Fruit fly (Drosophila melanogaster) whole organism, embryonic: Measurements from ENCODE around the gene CG33269.
"Not testable (repeated sequence)": the region's sequence is repeated elsewhere in the genome, so short reads cannot be mapped to it uniquely, and the experiment has no call there.

Source experiments
- CG12299 ChIP-seq: fragments of 200-800 bp; sonication (Bioruptor generic); optimal IDR thresholded peaks from 2 replicates; lab custom pipeline; 2018; ENCODE audit warnings: missing biosample characterization, mild to moderate bottlenecking, missing genetic modification characterization
- CG13775 ChIP-seq: fragments of 200-800 bp; sonication (Bioruptor generic); optimal IDR thresholded peaks from 3 replicates; lab custom pipeline; 2017; ENCODE audit warnings: missing biosample characterization, mild to moderate bottlenecking, missing genetic modification characterization
- CG15073 ChIP-seq: fragments of 200-800 bp; sonication (Bioruptor generic); optimal IDR thresholded peaks from 2 replicates; lab custom pipeline; 2016; ENCODE audit warnings: missing biosample characterization, missing genetic modification characterization
- CG1832 ChIP-seq: fragments of 200-800 bp; sonication (Bioruptor generic); optimal IDR thresholded peaks from 2 replicates; lab custom pipeline; 2017; ENCODE audit warnings: missing biosample characterization, mild to moderate bottlenecking, missing genetic modification characterization, inconsistent platforms
- CG3281 ChIP-seq: fragments of 200-800 bp; sonication (Bioruptor generic); optimal IDR thresholded peaks from 3 replicates; lab custom pipeline; 2017; ENCODE audit warnings: missing biosample characterization, mild to moderate bottlenecking, missing genetic modification characterization
- CG4730 ChIP-seq: fragments of 200-800 bp; sonication (Bioruptor generic); IDR thresholded peaks from 2 replicates; pipeline ENCODE4 v1.3.6; 2022; ENCODE audit warnings: missing biosample characterization, missing genetic modification characterization
- CG6272 ChIP-seq: fragments of 200-800 bp; sonication (Bioruptor generic); IDR thresholded peaks from 2 replicates; pipeline ENCODE4 v1.3.6; 2022; ENCODE audit warnings: missing biosample characterization, missing genetic modification characterization
- CG7271 ChIP-seq: fragments of 200-800 bp; sonication (Bioruptor generic); optimal IDR thresholded peaks from 2 replicates; lab custom pipeline; 2018; ENCODE audit warnings: missing biosample characterization, mild to moderate bottlenecking, missing genetic modification characterization, moderate library complexity
- CG7745 ChIP-seq: fragments of 200-800 bp; sonication (Bioruptor generic); optimal IDR thresholded peaks from 2 replicates; lab custom pipeline; 2018; ENCODE audit warnings: missing biosample characterization, mild to moderate bottlenecking, missing genetic modification characterization, moderate library complexity
- CG8089 ChIP-seq: fragments of 200-800 bp; sonication (Bioruptor generic); optimal IDR thresholded peaks from 3 replicates; lab custom pipeline; 2016; ENCODE audit warnings: missing biosample characterization, missing genetic modification characterization
- CG8478 ChIP-seq: fragments of >200 bp; optimal IDR thresholded peaks from 2 replicates; lab custom pipeline; 2018
- CHES-1-like ChIP-seq: fragments of 200-800 bp; sonication (Bioruptor generic); optimal IDR thresholded peaks from 2 replicates; lab custom pipeline; 2016; ENCODE audit warnings: missing biosample characterization, missing genetic modification characterization
- CkIIα-i1 ChIP-seq: fragments of 200-800 bp; sonication (Bioruptor generic); IDR thresholded peaks from 2 replicates; pipeline ENCODE4 v1.3.6; 2022; ENCODE audit warnings: missing biosample characterization, missing genetic modification characterization
- CoRest ChIP-seq: fragments of 200-800 bp; sonication (Bioruptor generic); optimal IDR thresholded peaks from 3 replicates; lab custom pipeline; 2018; ENCODE audit warnings: missing biosample characterization, mild to moderate bottlenecking, missing genetic modification characterization, moderate library complexity
- D ChIP-seq, 2 experiments: fragments of 200-800 bp in 1 of 2; fragments of >200 bp in 1 of 2; sonication (Bioruptor generic) in 1 of 2; optimal IDR thresholded peaks; 2 replicates in 1 of 2; 3 replicates in 1 of 2; lab custom pipeline; 2017; ENCODE audit warnings: mild to moderate bottlenecking in 1 of 2, missing biosample characterization in 1 of 2, missing genetic modification characterization in 1 of 2, missing genetic modification reagents in 1 of 2
- Dad ChIP-seq: fragments of 200-800 bp; sonication (Bioruptor generic); optimal IDR thresholded peaks from 3 replicates; lab custom pipeline; 2016; ENCODE audit warnings: missing biosample characterization, missing genetic modification characterization
- Doc2 ChIP-seq: fragments of 200-800 bp; sonication (Bioruptor generic); IDR thresholded peaks from 2 replicates; pipeline ENCODE4 v1.3.6; 2022; ENCODE audit warnings: missing biosample characterization, missing genetic modification characterization
- Elba2 ChIP-seq: fragments of 200-800 bp; sonication (Bioruptor generic); optimal IDR thresholded peaks from 3 replicates; lab custom pipeline; 2016; ENCODE audit warnings: missing biosample characterization, missing genetic modification characterization
- HLH54F ChIP-seq: fragments of 200-800 bp; sonication (Bioruptor generic); optimal IDR thresholded peaks from 3 replicates; lab custom pipeline; 2016; ENCODE audit warnings: missing biosample characterization, missing genetic modification characterization
- PHDP ChIP-seq: fragments of 200-800 bp; sonication (Bioruptor generic); optimal IDR thresholded peaks from 3 replicates; lab custom pipeline; 2018; ENCODE audit warnings: missing biosample characterization, mild to moderate bottlenecking, missing genetic modification characterization, moderate library complexity
- Poxn ChIP-seq: fragments of 200-800 bp; sonication (Bioruptor generic); IDR thresholded peaks from 2 replicates; pipeline ENCODE4 v1.3.6; 2022; ENCODE audit warnings: missing biosample characterization, missing genetic modification characterization
- Sox102F ChIP-seq: fragments of 200-800 bp; sonication (Bioruptor generic); optimal IDR thresholded peaks from 2 replicates; lab custom pipeline; 2018; ENCODE audit warnings: missing biosample characterization, mild to moderate bottlenecking, missing genetic modification characterization, moderate library complexity
- Sry-β ChIP-seq: fragments of 200-800 bp; sonication (Bioruptor generic); optimal IDR thresholded peaks from 2 replicates; lab custom pipeline; 2018; ENCODE audit warnings: missing biosample characterization, mild to moderate bottlenecking, missing genetic modification characterization, moderate library complexity
- Stat92E ChIP-seq, 3 experiments: fragments of >200 bp in 2 of 3; fragments of 200-800 bp in 1 of 3; sonication (Bioruptor generic) in 1 of 3; optimal IDR thresholded peaks; 2 replicates each; lab custom pipeline; 2017 to 2019; ENCODE audit warnings: missing biosample characterization in 3 of 3, missing genetic modification characterization in 3 of 3, mild to moderate bottlenecking in 1 of 3, moderate library complexity in 1 of 3
- Trl ChIP-seq, 3 experiments: fragments of >200 bp in 2 of 3; fragments of 200-800 bp in 1 of 3; sonication (Bioruptor generic) in 1 of 3; optimal IDR thresholded peaks; 2 replicates in 1 of 3; 3 replicates in 2 of 3; lab custom pipeline; 2016 to 2017; ENCODE audit warnings: missing biosample characterization in 1 of 3, missing genetic modification characterization in 1 of 3
- amos ChIP-seq: fragments of 200-800 bp; sonication (Bioruptor generic); IDR thresholded peaks from 2 replicates; pipeline ENCODE4 v1.3.6; 2022; ENCODE audit warnings: missing biosample characterization, missing genetic modification characterization; ENCODE audit not compliant: partially characterized antibody
- aop ChIP-seq: fragments of 200-800 bp; sonication (Bioruptor generic); IDR thresholded peaks from 2 replicates; pipeline ENCODE4 v1.3.6; 2022; ENCODE audit warnings: missing biosample characterization, missing genetic modification characterization
- ap ChIP-seq: fragments of 200-800 bp; sonication (Bioruptor generic); IDR thresholded peaks from 2 replicates; pipeline ENCODE4 v1.3.6; 2022; ENCODE audit warnings: missing biosample characterization, missing genetic modification characterization
- ara ChIP-seq: fragments of 200-800 bp; sonication (Bioruptor generic); IDR thresholded peaks from 2 replicates; pipeline ENCODE4 v1.3.6; 2022; ENCODE audit warnings: missing biosample characterization, missing genetic modification characterization
- bigmax ChIP-seq: fragments of 200-800 bp; sonication (Bioruptor generic); optimal IDR thresholded peaks from 2 replicates; lab custom pipeline; 2018; ENCODE audit warnings: missing biosample characterization, mild to moderate bottlenecking, missing genetic modification characterization
- chif ChIP-seq, 2 experiments: fragments of 200-800 bp; sonication (Bioruptor generic); optimal IDR thresholded peaks; 3 replicates each; lab custom pipeline; 2016; ENCODE audit warnings: missing biosample characterization in 2 of 2, missing genetic modification characterization in 2 of 2
- dan ChIP-seq: fragments of 200-800 bp; sonication (Bioruptor generic); IDR thresholded peaks from 2 replicates; pipeline ENCODE4 v1.3.6; 2022; ENCODE audit warnings: missing biosample characterization, missing genetic modification characterization
- hb ChIP-seq: fragments of 200-800 bp; sonication (Bioruptor generic); IDR thresholded peaks from 3 replicates; pipeline ENCODE4 v1.3.6; 2022; ENCODE audit warnings: missing biosample characterization, missing genetic modification characterization; ENCODE audit not compliant: partially characterized antibody
- insv ChIP-seq, 2 experiments: fragments of 200-800 bp; sonication (Bioruptor generic); optimal IDR thresholded peaks; 3 replicates each; lab custom pipeline; 2016 to 2018; ENCODE audit warnings: missing biosample characterization in 2 of 2, missing genetic modification characterization in 2 of 2
- lola ChIP-seq, 3 experiments: fragments of >200 bp in 2 of 3; fragments of 200-800 bp in 1 of 3; sonication (Bioruptor generic) in 1 of 3; optimal IDR thresholded peaks; 2 replicates each; lab custom pipeline; 2017 to 2019; ENCODE audit warnings: missing biosample characterization in 3 of 3, missing genetic modification characterization in 3 of 3, mild to moderate bottlenecking in 1 of 3, moderate library complexity in 1 of 3
- mld ChIP-seq: fragments of 200-800 bp; sonication (Bioruptor generic); IDR thresholded peaks from 3 replicates; pipeline ENCODE4 v1.3.6; 2022; ENCODE audit warnings: missing biosample characterization, missing genetic modification characterization; ENCODE audit not compliant: partially characterized antibody
- nau ChIP-seq: fragments of 200-800 bp; sonication (Bioruptor generic); optimal IDR thresholded peaks from 3 replicates; lab custom pipeline; 2017; ENCODE audit warnings: missing biosample characterization, mild to moderate bottlenecking, missing genetic modification characterization, missing genetic modification reagents
- nerfin-1 ChIP-seq: fragments of 200-800 bp; sonication (Bioruptor generic); optimal IDR thresholded peaks from 3 replicates; lab custom pipeline; 2019; ENCODE audit warnings: missing biosample characterization, mild to moderate bottlenecking, missing genetic modification characterization, moderate library complexity
- nerfin-2 ChIP-seq: fragments of 200-800 bp; sonication (Bioruptor generic); IDR thresholded peaks from 2 replicates; pipeline ENCODE4 v1.3.6; 2022; ENCODE audit warnings: missing biosample characterization, missing genetic modification characterization; ENCODE audit not compliant: partially characterized antibody
- otp ChIP-seq: fragments of 200-800 bp; sonication (Bioruptor generic); IDR thresholded peaks from 3 replicates; pipeline ENCODE4, ENCODE4 v1.3.6; 2022; ENCODE audit warnings: missing biosample characterization, missing genetic modification characterization
- sens ChIP-seq: fragments of 200-800 bp; sonication (Bioruptor generic); peaks from one replicate; lab custom pipeline; 2016; ENCODE audit warnings: missing biosample characterization, missing genetic modification characterization
- sug ChIP-seq: fragments of 200-800 bp; optimal IDR thresholded peaks from 2 replicates; lab custom pipeline; 2019; ENCODE audit warnings: missing biosample characterization, mild to moderate bottlenecking, missing genetic modification characterization, moderate library complexity
- trem ChIP-seq: fragments of 200-800 bp; optimal IDR thresholded peaks from 3 replicates; lab custom pipeline; 2019; ENCODE audit warnings: missing biosample characterization, mild to moderate bottlenecking, missing genetic modification characterization, moderate library complexity

The CG33269 gene

dm6 chr3L:11576944-11577343 lies 5.1 kb downstream of the CG33269 start, which contains the start of gene CG33489:
CG33489 (minus strand) TSS chr3L:11577044.
- not testable (repeated sequence) for TF ChIP-seq dan; ap (GFP tag; lab: Robert Waterston, UW); HLH54F (GFP tag; lab: Kevin White, UChicago)
- TF ChIP-seq, all 482 proteins: peak for 0; not testable (repeated sequence) for 482

- no peak for TF ChIP-seq Stat92E (GFP tag; optimal IDR thresholded peaks at IDR 0.05; lab: Kevin White, UChicago)
- TF ChIP-seq Trl (optimal IDR thresholded peaks at IDR 0.05; lab: Kevin White, UChicago): no peak
- no peak for TF ChIP-seq Trl (GFP tag; optimal IDR thresholded peaks at IDR 0.05; lab: Kevin White, UChicago)
- no peak for TF ChIP-seq sug (tag; lab: Kevin White, UChicago)
- TF ChIP-seq CG4730 (GFP tag; lab: Robert Waterston, UW): no peak
- TF ChIP-seq D (optimal IDR thresholded peaks at IDR 0.05; lab: Kevin White, UChicago): no peak
- no peak for TF ChIP-seq D (GFP tag; optimal IDR thresholded peaks at IDR 0.05; lab: Kevin White, UChicago)
- TF ChIP-seq mld (GFP tag; lab: Robert Waterston, UW): no peak
- TF ChIP-seq nau (GFP tag; lab: Kevin White, UChicago): no peak
- no peak for TF ChIP-seq PHDP (tag; lab: Kevin White, UChicago)
- no peak for TF ChIP-seq chif (GFP tag; optimal IDR thresholded peaks at IDR 0.05; lab: Kevin White, UChicago)
- TF ChIP-seq CG12299: no peak
- TF ChIP-seq trem: no peak
- TF ChIP-seq CHES-1-like (GFP tag; lab: Kevin White, UChicago): no peak
- TF ChIP-seq Elba2: no peak
- TF ChIP-seq CG8089 (GFP tag; lab: Kevin White, UChicago): no peak
- TF ChIP-seq Dad: no peak
- TF ChIP-seq CG6272 (GFP tag; lab: Robert Waterston, UW): no peak
- no peak for TF ChIP-seq lola (GFP tag; optimal IDR thresholded peaks at IDR 0.05; lab: Kevin White, UChicago)
These were observed 7.4 kb downstream of the CG33269 start, which contains the start of gene CG33490 for dm6 chr3L:11574563-11574962. CG33490 (minus strand) TSS chr3L:11574663.

- TF ChIP-seq sens (peak; percentile 30), CG15073 (GFP tag; lab: Kevin White, UChicago) (no peak), nerfin-1 (tag; lab: Kevin White, UChicago) (no peak), CG3281 (no peak), CG7745 (tag; lab: Kevin White, UChicago) (no peak), CG8478 (lab: Kevin White, UChicago) (no peak), CG13775 (GFP tag; lab: Kevin White, UChicago) (no peak), bigmax (no peak)
- TF ChIP-seq, all 482 proteins: peak for 1
These were observed 17.9 kb downstream of the CG33269 start, which contains the start of the genes CG46412 and CG33267 for dm6 chr3L:11563972-11564533. CG46412 (minus strand) TSS chr3L:11564072. CG33267 (plus strand) TSS chr3L:11564483.

- TF ChIP-seq insv (GFP tag; optimal IDR thresholded peaks at IDR 0.05; lab: Kevin White, UChicago): peak in 1 of 2 experiments; percentile 64
- TF ChIP-seq otp (GFP tag; lab: Robert Waterston, UW): peak; percentile 79; the same call in 2 of the 3 replicates
- peak; percentile 96 for TF ChIP-seq Sox102F (GFP tag; lab: Kevin White, UChicago)
- no peak for TF ChIP-seq CG1832
- no peak for TF ChIP-seq CkIIα-i1 (GFP tag; lab: Robert Waterston, UW)
- TF ChIP-seq Poxn (GFP tag; lab: Robert Waterston, UW): peak; percentile 79
- TF ChIP-seq amos (GFP tag; lab: Robert Waterston, UW): peak; percentile 80; the same call in 1 of the 2 replicates
- TF ChIP-seq nerfin-2: peak; percentile 90
- TF ChIP-seq aop (GFP tag; lab: Robert Waterston, UW): no peak
- TF ChIP-seq hb: peak; percentile 60; the same call in 2 of the 3 replicates
- TF ChIP-seq ara (GFP tag; lab: Robert Waterston, UW): peak; percentile 91
- no peak for TF ChIP-seq Doc2 (GFP tag; lab: Robert Waterston, UW)
- peak; percentile 68 for TF ChIP-seq CG7271 (tag; lab: Kevin White, UChicago)
- TF ChIP-seq CoRest (tag; lab: Kevin White, UChicago): peak; percentile 92
- peak; percentile 50 for TF ChIP-seq Sry-β (GFP tag; lab: Kevin White, UChicago)
These were observed 19.8 kb downstream of the CG33269 start, which contains the start of the genes CG7394 and Mob2 for dm6 chr3L:11561946-11562760. CG7394 (plus strand) TSS chr3L:11561996. Mob2 (minus strand) TSS chr3L:11562233.
